Worm (Caenorhabditis elegans): ENCODE data around the gene gst-41.

ce11 chrV:7391933-7392332, 7.2 kb downstream of the gst-41 start, which contains the start of gene fbxa-105:
- TF ChIP-seq klf-2 (GFP tag; conservative IDR thresholded peaks at IDR 0.05), result no peak
- no peak for TF ChIP-seq ztf-23 (GFP tag; IDR thresholded peaks at IDR 0.05)
- TF ChIP-seq flt-1 (GFP tag; IDR thresholded peaks at IDR 0.05), result no peak
- no peak for TF ChIP-seq ztf-29 (GFP tag; IDR thresholded peaks at IDR 0.05)
- no peak for TF ChIP-seq med-1 (GFP tag; optimal IDR thresholded peaks at IDR 0.05; ENCODE audit: insufficient read depth)
- TF ChIP-seq ref-1 (GFP tag; conservative IDR thresholded peaks at IDR 0.05), result no peak
- TF ChIP-seq cog-1 (tag; optimal IDR thresholded peaks at IDR 0.05), result no peak
